ENCODE assay signal across 2 fruit fly cellular contexts in genomic region chr2L:20074388-20074787, dm6.
A peak's percentile ranks its signal among the peaks of the same experiment; 100 is the strongest.
TF ChIP-seq lines count a peak whose summit lies in the region.

No protein-coding gene starts in this region.

- no peak for TF ChIP-seq CTCF in whole organism, embryonic (GFP tag; optimal IDR thresholded peaks at IDR 0.05; lab: Kevin White, UChicago)

TF ChIP-seq in whole organism, embryonic, 481 proteins besides CTCF, POLR2A, EP300 and RAD21:
- TF ChIP-seq vfl (GFP tag; optimal IDR thresholded peaks at IDR 0.05; lab: Kevin White, UChicago) (no peak), Side (GFP tag; optimal IDR thresholded peaks at IDR 0.05; lab: Kevin White, UChicago) (no peak), HLH54F (GFP tag; optimal IDR thresholded peaks at IDR 0.05; lab: Kevin White, UChicago) (no peak), CG8388 (GFP tag; optimal IDR thresholded peaks at IDR 0.05; lab: Kevin White, UChicago) (no peak), jigr1 (GFP tag; IDR thresholded peaks at IDR 0.05; lab: Robert Waterston, UW) (no peak), CG1602 (GFP tag; optimal IDR thresholded peaks at IDR 0.05; lab: Kevin White, UChicago) (no peak), Dip3 (GFP tag; optimal IDR thresholded peaks at IDR 0.05; lab: Kevin White, UChicago) (no peak), CG2120 (GFP tag; optimal IDR thresholded peaks at IDR 0.05; lab: Kevin White, UChicago) (no peak), CG12155 (GFP tag; optimal IDR thresholded peaks at IDR 0.05; lab: Kevin White, UChicago) (no peak), CG8281 (tag; optimal IDR thresholded peaks at IDR 0.05; lab: Kevin White, UChicago) (no peak), CG8478 (optimal IDR thresholded peaks at IDR 0.05; lab: Kevin White, UChicago) (no peak), nom (GFP tag; optimal IDR thresholded peaks at IDR 0.05; lab: Kevin White, UChicago) (no peak), p53 (GFP tag; optimal IDR thresholded peaks at IDR 0.05; lab: Kevin White, UChicago) (no peak), sna (GFP tag; IDR thresholded peaks at IDR 0.05; lab: Robert Waterston, UW; ENCODE audit: partially characterized antibody) (no peak), TFAM (GFP tag; optimal IDR thresholded peaks at IDR 0.05; lab: Kevin White, UChicago) (no peak), CG10543 (GFP tag; optimal IDR thresholded peaks at IDR 0.05; lab: Kevin White, UChicago) (no peak), Oli (tag; optimal IDR thresholded peaks at IDR 0.05; lab: Kevin White, UChicago) (no peak), ato (GFP tag; IDR thresholded peaks at IDR 0.05; lab: Robert Waterston, UW; ENCODE audit: partially characterized antibody) (no peak), exex (tag; optimal IDR thresholded peaks at IDR 0.05; lab: Kevin White, UChicago) (peak; percentile 53), CG17912 (GFP tag; optimal IDR thresholded peaks at IDR 0.05; lab: Kevin White, UChicago) (no peak), tup (GFP tag; optimal IDR thresholded peaks at IDR 0.05; lab: Kevin White, UChicago) (no peak), CG32532 (GFP tag; IDR thresholded peaks at IDR 0.05; lab: Robert Waterston, UW) (no peak), ftz-f1 (GFP tag; optimal IDR thresholded peaks at IDR 0.05; lab: Kevin White, UChicago) (peak; percentile 42), CG7556 (GFP tag; optimal IDR thresholded peaks at IDR 0.05; lab: Kevin White, UChicago) (no peak), CG2199 (GFP tag; IDR thresholded peaks at IDR 0.05; lab: Robert Waterston, UW) (0 out of 3 replicates have a peak, but pooled peaks have one; percentile 8), Pdp1 (GFP tag; optimal IDR thresholded peaks at IDR 0.05; lab: Kevin White, UChicago) (peak in 1 of 2 experiments; percentile 3), CG10321 (GFP tag; IDR thresholded peaks at IDR 0.05; lab: Robert Waterston, UW) (no peak), CG12104 (GFP tag; optimal IDR thresholded peaks at IDR 0.05; lab: Kevin White, UChicago) (no peak), CG8765 (GFP tag; IDR thresholded peaks at IDR 0.05; lab: Robert Waterston, UW) (no peak), CG34376 (GFP tag; optimal IDR thresholded peaks at IDR 0.05; lab: Kevin White, UChicago) (peak; percentile 62), CG4404 (GFP tag; IDR thresholded peaks at IDR 0.05; lab: Robert Waterston, UW) (no peak), emc (GFP tag; optimal IDR thresholded peaks at IDR 0.05; lab: Kevin White, UChicago) (no peak), CG16815 (GFP tag; optimal IDR thresholded peaks at IDR 0.05; lab: Kevin White, UChicago) (no peak), cad (GFP tag; optimal IDR thresholded peaks at IDR 0.05; lab: Kevin White, UChicago) (no peak), HmgZ (tag; optimal IDR thresholded peaks at IDR 0.05; lab: Kevin White, UChicago) (no peak), kay (GFP tag; optimal IDR thresholded peaks at IDR 0.05; lab: Kevin White, UChicago) (no peak), sc (optimal IDR thresholded peaks at IDR 0.05; lab: Kevin White, UChicago) (no peak), sc (GFP tag; optimal IDR thresholded peaks at IDR 0.05; lab: Kevin White, UChicago) (no peak), sug (tag; optimal IDR thresholded peaks at IDR 0.05; lab: Kevin White, UChicago) (peak; percentile 59), gce (GFP tag; IDR thresholded peaks at IDR 0.05; lab: Robert Waterston, UW) (no peak), ci (GFP tag; IDR thresholded peaks at IDR 0.05; lab: Robert Waterston, UW) (no peak), mirr (GFP tag; optimal IDR thresholded peaks at IDR 0.05; lab: Kevin White, UChicago) (peak; percentile 75)

TF ChIP-seq in whole organism, prepupa, 60 proteins besides CTCF, POLR2A, EP300 and RAD21:
- TF ChIP-seq svp (GFP tag; lab: Kevin White, UChicago) (peak; percentile 58), Met (GFP tag; optimal IDR thresholded peaks at IDR 0.05; lab: Kevin White, UChicago) (no peak)
